Worm (Caenorhabditis elegans) whole organism, L2 larva: ENCODE results near the gene btb-6.

Source experiments
- ama-1 ChIP-seq: fragments of 150-350 bp; optimal IDR thresholded peaks from 2 replicates; lab custom pipeline; 2018; ENCODE audit warnings: inconsistent platforms
- blmp-1 ChIP-seq: sonication (generic microtip); optimal IDR thresholded peaks from 2 replicates; lab custom pipeline; 2017; ENCODE audit warnings: missing genetic modification characterization, mild to moderate bottlenecking, missing compliant biosample characterization, antibody characterized with exemption, moderate library complexity; ENCODE audit not compliant: insufficient read depth
- nhr-12 ChIP-seq: fragments of 150-350 bp; optimal IDR thresholded peaks from 2 replicates; lab custom pipeline; 2014; ENCODE audit warnings: missing biosample characterization, missing genetic modification characterization
- nhr-77 ChIP-seq: fragments of 150-350 bp; optimal IDR thresholded peaks from 2 replicates; lab custom pipeline; 2014; ENCODE audit warnings: missing biosample characterization, missing genetic modification characterization
- sem-4 ChIP-seq: fragments of 150-350 bp; optimal IDR thresholded peaks from 2 replicates; lab custom pipeline; 2014; ENCODE audit warnings: missing biosample characterization, missing genetic modification reagents, missing genetic modification characterization
- zag-1 ChIP-seq: fragments of 150-350 bp; optimal IDR thresholded peaks from 2 replicates; lab custom pipeline; 2014; ENCODE audit warnings: missing biosample characterization, missing genetic modification characterization

ce11 chrII:1761564-1761963, 46.5 kb downstream of the btb-6 start, which contains the start of gene F36H5.4:
- TF ChIP-seq nhr-77 (tag; lab: Kevin White, UChicago) (no peak), blmp-1 (tag; lab: Kevin White, UChicago) (no peak), zag-1 (tag; lab: Kevin White, UChicago) (no peak), ama-1 (lab: Kevin White, UChicago) (no peak), sem-4 (no peak), nhr-12 (tag; lab: Kevin White, UChicago) (no peak)
